Fruit fly (Drosophila melanogaster): ENCODE measurements around the gene RpL35A.

The RpL35A gene

dm6 chr3R:5464481-5464880 lies 2.4 kb downstream of the RpL35A start, which contains the start of gene PEK:
PEK (minus strand) TSS chr3R:5464753.
- no peak for TF ChIP-seq h (optimal IDR thresholded peaks at IDR 0.05)
- no peak for TF ChIP-seq insv (optimal IDR thresholded peaks at IDR 0.05)
- TF ChIP-seq Sin3A (optimal IDR thresholded peaks at IDR 0.05), result no peak
- TF ChIP-seq psq (optimal IDR thresholded peaks at IDR 0.05), result no peak
- TF ChIP-seq Myc (optimal IDR thresholded peaks at IDR 0.05), result no peak
- TF ChIP-seq ttk (optimal IDR thresholded peaks at IDR 0.05), result no peak

DNA sequence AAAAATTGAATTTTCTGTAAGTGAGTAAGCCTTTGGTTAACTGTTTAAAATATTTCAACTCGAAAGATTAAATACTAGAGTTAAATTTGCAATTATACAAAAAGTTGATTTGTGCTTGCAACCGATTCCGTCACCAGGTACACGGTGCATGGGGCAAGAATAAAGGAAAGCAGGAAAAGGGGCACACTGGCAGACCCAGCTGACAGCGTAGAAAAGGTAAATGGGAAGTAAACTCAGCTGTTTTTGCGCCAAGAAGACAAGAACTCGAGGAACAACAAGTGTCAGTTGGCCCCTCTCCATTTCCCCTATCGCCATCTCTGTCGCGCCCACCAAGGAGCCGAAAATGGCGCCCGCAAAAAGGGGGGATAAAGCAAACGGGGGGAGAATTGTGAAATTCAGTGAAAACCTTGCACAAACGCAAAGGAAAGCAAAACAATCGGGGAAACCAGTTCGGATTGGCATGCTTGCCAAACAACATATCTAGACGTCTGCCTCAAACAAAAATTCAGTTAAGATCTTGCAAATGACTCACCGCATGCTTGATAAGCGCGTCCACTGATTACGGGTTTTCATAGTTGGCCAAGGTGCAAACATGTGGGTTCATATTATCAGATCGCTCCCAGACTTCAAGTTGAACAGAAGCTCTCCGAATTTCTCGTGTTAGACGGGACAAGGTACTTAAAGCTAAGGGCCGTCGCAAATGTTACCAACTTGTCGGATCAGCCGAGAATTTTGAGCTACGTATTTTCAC lies 3.5 kb downstream of the RpL35A start:
- TF ChIP-seq h (optimal IDR thresholded peaks at IDR 0.05) (no peak), insv (optimal IDR thresholded peaks at IDR 0.05) (no peak), Myc (optimal IDR thresholded peaks at IDR 0.05) (no peak), Sin3A (optimal IDR thresholded peaks at IDR 0.05) (no peak), ttk (optimal IDR thresholded peaks at IDR 0.05) (no peak), psq (optimal IDR thresholded peaks at IDR 0.05) (no peak)

dm6 chr3R:5458627-5459026 lies 8.3 kb downstream of the RpL35A start:
- TF ChIP-seq ttk (optimal IDR thresholded peaks at IDR 0.05), result no peak
- TF ChIP-seq psq (optimal IDR thresholded peaks at IDR 0.05), result no peak
- TF ChIP-seq Sin3A (optimal IDR thresholded peaks at IDR 0.05), result no peak
- no peak for TF ChIP-seq insv (optimal IDR thresholded peaks at IDR 0.05)
- TF ChIP-seq h (optimal IDR thresholded peaks at IDR 0.05), result no peak
- no peak for TF ChIP-seq Myc (optimal IDR thresholded peaks at IDR 0.05)

DNA sequence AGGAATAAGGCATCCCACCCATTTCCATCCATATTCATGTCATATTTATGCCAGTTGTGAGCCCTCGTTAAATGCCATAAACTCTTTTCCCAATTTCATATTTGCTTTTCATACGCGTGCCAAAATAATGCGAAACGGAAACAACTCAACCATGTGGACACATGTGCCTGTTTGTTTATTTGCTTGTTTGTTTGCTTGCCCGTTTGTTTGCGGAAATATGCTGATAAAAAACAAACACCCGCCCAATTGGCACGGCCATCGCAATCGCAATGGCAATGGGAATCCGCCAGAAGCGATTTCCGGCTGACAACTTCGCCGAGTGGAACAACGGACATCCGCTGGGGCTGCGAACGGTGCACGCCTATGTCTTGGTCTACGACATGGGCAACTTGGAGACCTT lies 12.6 kb downstream of the RpL35A start:
- TF ChIP-seq Myc (optimal IDR thresholded peaks at IDR 0.05) (no peak), h (optimal IDR thresholded peaks at IDR 0.05) (no peak), psq (optimal IDR thresholded peaks at IDR 0.05) (no peak), Sin3A (optimal IDR thresholded peaks at IDR 0.05) (no peak), ttk (optimal IDR thresholded peaks at IDR 0.05) (no peak), insv (optimal IDR thresholded peaks at IDR 0.05) (no peak)

DNA sequence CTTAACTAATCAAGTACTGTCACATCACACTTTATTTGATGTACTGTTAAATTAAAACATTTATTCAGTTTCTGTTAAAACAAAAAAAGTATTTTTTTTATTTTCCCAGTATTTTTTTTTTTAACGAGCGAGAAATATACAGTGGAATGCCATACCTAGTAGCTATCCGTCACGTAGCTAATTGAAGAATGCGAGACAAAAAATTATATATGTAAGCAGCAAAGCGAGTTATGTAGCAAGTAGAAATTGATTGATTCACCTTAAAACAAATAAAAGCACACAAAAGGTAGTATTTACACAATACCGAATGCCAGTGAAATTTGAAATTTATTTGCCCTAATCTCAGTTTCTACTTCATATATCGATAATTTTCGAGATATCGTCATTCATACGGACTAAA lies 28.2 kb downstream of the RpL35A start:
- TF ChIP-seq psq (optimal IDR thresholded peaks at IDR 0.05) (no peak), insv (optimal IDR thresholded peaks at IDR 0.05) (no peak), h (optimal IDR thresholded peaks at IDR 0.05) (no peak), Sin3A (optimal IDR thresholded peaks at IDR 0.05) (no peak), Myc (optimal IDR thresholded peaks at IDR 0.05) (no peak), ttk (optimal IDR thresholded peaks at IDR 0.05) (no peak)

- TF ChIP-seq ttk (optimal IDR thresholded peaks at IDR 0.05), result no peak
- TF ChIP-seq insv (optimal IDR thresholded peaks at IDR 0.05), result no peak
- TF ChIP-seq Myc (optimal IDR thresholded peaks at IDR 0.05), result no peak
- TF ChIP-seq Sin3A (optimal IDR thresholded peaks at IDR 0.05), result no peak
- no peak for TF ChIP-seq h (optimal IDR thresholded peaks at IDR 0.05)
These were observed 37.1 kb downstream of the RpL35A start for dm6 chr3R:5429786-5430185.

dm6 chr3R:5427157-5427556 lies 39.7 kb downstream of the RpL35A start, which contains the start of gene CG12147:
CG12147 (minus strand) TSS chr3R:5427257.
- TF ChIP-seq ttk (optimal IDR thresholded peaks at IDR 0.05) (no peak), Myc (optimal IDR thresholded peaks at IDR 0.05) (no peak), insv (optimal IDR thresholded peaks at IDR 0.05) (no peak), psq (optimal IDR thresholded peaks at IDR 0.05) (no peak), Sin3A (optimal IDR thresholded peaks at IDR 0.05) (no peak), h (optimal IDR thresholded peaks at IDR 0.05) (no peak)

DNA sequence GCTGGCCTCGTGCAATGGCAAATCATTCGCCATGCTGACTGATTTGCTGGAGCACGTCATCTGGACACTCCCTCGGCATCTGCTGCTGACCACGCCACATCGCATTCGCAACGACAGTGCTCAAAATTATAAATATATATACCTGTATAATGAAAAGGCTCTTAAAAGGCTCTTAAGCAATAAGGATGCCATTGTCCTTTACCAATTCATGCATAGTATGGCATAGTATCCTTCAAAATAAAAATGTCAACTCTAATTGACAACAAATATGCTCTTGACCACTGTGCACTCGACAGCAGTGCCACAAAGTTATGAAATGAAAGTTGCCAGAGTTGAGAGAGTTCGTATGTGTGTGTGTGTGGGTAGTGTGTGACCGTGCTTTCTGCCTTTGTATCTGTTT lies 44.8 kb downstream of the RpL35A start:
- TF ChIP-seq ttk (optimal IDR thresholded peaks at IDR 0.05) (no peak), insv (optimal IDR thresholded peaks at IDR 0.05) (no peak), psq (optimal IDR thresholded peaks at IDR 0.05) (no peak), Myc (optimal IDR thresholded peaks at IDR 0.05) (no peak), h (optimal IDR thresholded peaks at IDR 0.05) (no peak), Sin3A (optimal IDR thresholded peaks at IDR 0.05) (no peak)

- TF ChIP-seq psq (optimal IDR thresholded peaks at IDR 0.05) (no peak), h (optimal IDR thresholded peaks at IDR 0.05) (no peak), Sin3A (optimal IDR thresholded peaks at IDR 0.05) (no peak), Myc (optimal IDR thresholded peaks at IDR 0.05) (no peak), insv (optimal IDR thresholded peaks at IDR 0.05) (no peak), ttk (optimal IDR thresholded peaks at IDR 0.05) (no peak)
These were observed 46.4 kb downstream of the RpL35A start for dm6 chr3R:5420454-5420853.
